Worm (Caenorhabditis elegans) whole organism, L1 larva: ENCODE results near the gene F11A5.17.

ENCODE experiments used
- C34B4.2 ChIP-seq: sonication (generic microtip); optimal IDR thresholded peaks from 2 replicates; lab custom pipeline; 2017; ENCODE audit warnings: mild to moderate bottlenecking, missing genetic modification characterization, missing compliant biosample characterization
- Y116A8C.19 ChIP-seq: sonication (generic microtip); optimal IDR thresholded peaks from 2 replicates; lab custom pipeline; 2016; ENCODE audit warnings: missing compliant biosample characterization, missing genetic modification characterization, borderline replicate concordance
- aha-1 ChIP-seq: fragments of 150-350 bp; optimal IDR thresholded peaks from 2 replicates; lab custom pipeline; 2014; ENCODE audit warnings: missing biosample characterization, missing genetic modification characterization
- aly-2 ChIP-seq: fragments of 150-350 bp; optimal IDR thresholded peaks from 2 replicates; lab custom pipeline; 2014; ENCODE audit warnings: missing biosample characterization, missing genetic modification characterization
- blmp-1 ChIP-seq: fragments of 150-350 bp; optimal IDR thresholded peaks from 2 replicates; lab custom pipeline; 2014; ENCODE audit warnings: missing biosample characterization, missing genetic modification characterization
- ceh-82 ChIP-seq, 3 experiments: fragments of 150-350 bp in 1 of 3; sonication (generic microtip) in 2 of 3; optimal IDR thresholded peaks; 2 replicates each; lab custom pipeline; 2014 to 2017; ENCODE audit warnings: missing biosample characterization in 3 of 3, missing genetic modification characterization in 3 of 3
- egl-13 ChIP-seq: sonication (generic microtip); optimal IDR thresholded peaks from 2 replicates; lab custom pipeline; 2016; ENCODE audit warnings: missing genotype, missing genetic modification reagents, missing genetic modification characterization, missing compliant biosample characterization
- elt-3 ChIP-seq, 6 experiments: fragments of 150-350 bp in 1 of 6; sonication (generic microtip); optimal IDR thresholded peaks; 2 replicates each; lab custom pipeline; 2017 to 2018; ENCODE audit warnings: missing biosample characterization in 6 of 6, missing genetic modification characterization in 6 of 6, inconsistent platforms in 1 of 6
- fkh-10 ChIP-seq: sonication (generic microtip); optimal IDR thresholded peaks from 2 replicates; lab custom pipeline; 2017; ENCODE audit warnings: missing biosample characterization, missing genetic modification reagents, missing genetic modification characterization
- fkh-4 ChIP-seq: sonication (generic microtip); optimal IDR thresholded peaks from 2 replicates; lab custom pipeline; 2016; ENCODE audit warnings: missing compliant biosample characterization, missing genetic modification characterization, borderline replicate concordance
- jun-1 ChIP-seq: fragments of 150-350 bp; optimal IDR thresholded peaks from 2 replicates; lab custom pipeline; 2014; ENCODE audit warnings: missing biosample characterization, missing genetic modification reagents, missing genetic modification characterization
- lin-14 ChIP-seq: fragments of 200-800 bp; sonication (Bioruptor generic); optimal IDR thresholded peaks from 2 replicates; lab custom pipeline; 2018; ENCODE audit warnings: mild to moderate bottlenecking, missing genetic modification characterization, moderate library complexity, missing compliant biosample characterization
- lin-39 ChIP-seq: fragments of 150-350 bp; optimal IDR thresholded peaks from 2 replicates; lab custom pipeline; 2014; ENCODE audit warnings: missing biosample characterization, missing genetic modification reagents, missing genetic modification characterization
- lsy-2 ChIP-seq, 2 experiments: fragments of 150-350 bp; optimal IDR thresholded peaks; 2 replicates each; lab custom pipeline; 2014; ENCODE audit warnings: missing biosample characterization in 2 of 2, missing genetic modification characterization in 2 of 2
- mab-9 ChIP-seq: fragments of 200-800 bp; sonication (Bioruptor generic); IDR thresholded peaks from 2 replicates; pipeline ENCODE4 v1.3.6; 2022; ENCODE audit warnings: missing genetic modification reagents, missing genetic modification characterization, missing compliant biosample characterization
- mdl-1 ChIP-seq, 2 experiments: fragments of 150-350 bp; optimal IDR thresholded peaks; 2 replicates each; lab custom pipeline; 2014 to 2017; ENCODE audit warnings: missing biosample characterization in 2 of 2, missing genetic modification characterization in 2 of 2, inconsistent platforms in 1 of 2
- nhr-11 ChIP-seq: fragments of 150-350 bp; optimal IDR thresholded peaks from 2 replicates; lab custom pipeline; 2014; ENCODE audit warnings: missing biosample characterization, missing genetic modification characterization
- nhr-12 ChIP-seq: sonication (generic microtip); optimal IDR thresholded peaks from 2 replicates; lab custom pipeline; 2017; ENCODE audit warnings: missing biosample characterization, missing genetic modification characterization
- nhr-19 ChIP-seq: fragments of 200-800 bp; sonication (Bioruptor generic); conservative IDR thresholded peaks from 2 replicates; pipeline ENCODE4 v1.3.6; 2022; ENCODE audit warnings: missing genetic modification characterization, missing compliant biosample characterization
- nhr-20 ChIP-seq: sonication (generic microtip); optimal IDR thresholded peaks from 2 replicates; lab custom pipeline; 2016; ENCODE audit warnings: mild to moderate bottlenecking, missing genetic modification characterization, missing compliant biosample characterization
- nhr-28 ChIP-seq: fragments of 150-350 bp; optimal IDR thresholded peaks from 2 replicates; lab custom pipeline; 2014; ENCODE audit warnings: missing biosample characterization, missing genetic modification characterization
- nhr-76 ChIP-seq: sonication (generic microtip); optimal IDR thresholded peaks from 2 replicates; lab custom pipeline; 2017; ENCODE audit warnings: missing biosample characterization, missing genetic modification characterization
- nhr-77 ChIP-seq: fragments of 150-350 bp; optimal IDR thresholded peaks from 2 replicates; lab custom pipeline; 2014; ENCODE audit warnings: missing biosample characterization, missing genetic modification characterization
- nhr-85 ChIP-seq: sonication (generic microtip); peaks from one replicate; lab custom pipeline; 2016; ENCODE audit warnings: missing genetic modification characterization, inconsistent platforms, missing compliant biosample characterization
- nhr-90 ChIP-seq: sonication (generic microtip); optimal IDR thresholded peaks from 2 replicates; lab custom pipeline; 2016; ENCODE audit warnings: mild to moderate bottlenecking, missing genetic modification characterization, missing compliant biosample characterization; ENCODE audit not compliant: poor library complexity
- pag-3 ChIP-seq: sonication (generic microtip); optimal IDR thresholded peaks from 2 replicates; lab custom pipeline; 2017; ENCODE audit warnings: missing genetic modification characterization, mild to moderate bottlenecking, missing compliant biosample characterization, antibody characterized with exemption, borderline replicate concordance; ENCODE audit not compliant: insufficient read depth
- pqm-1 ChIP-seq: sonication (generic microtip); optimal IDR thresholded peaks from 3 replicates; lab custom pipeline; 2017; ENCODE audit warnings: missing biosample characterization, missing genetic modification characterization
- rnt-1 ChIP-seq: sonication (generic microtip); optimal IDR thresholded peaks from 2 replicates; lab custom pipeline; 2016; ENCODE audit warnings: mild to moderate bottlenecking, missing genetic modification characterization, moderate library complexity, missing compliant biosample characterization
- snpc-4 ChIP-seq: fragments of 150-350 bp; optimal IDR thresholded peaks from 2 replicates; lab custom pipeline; 2014; ENCODE audit warnings: missing biosample characterization, missing genetic modification characterization
- sptf-1 ChIP-seq: fragments of 150-350 bp; optimal IDR thresholded peaks from 2 replicates; lab custom pipeline; 2014; ENCODE audit warnings: missing biosample characterization, missing genetic modification characterization
- swsn-7 ChIP-seq: sonication (generic microtip); optimal IDR thresholded peaks from 2 replicates; lab custom pipeline; 2016; ENCODE audit warnings: missing genetic modification characterization, missing compliant biosample characterization
- tlp-1 ChIP-seq: fragments of 150-350 bp; optimal IDR thresholded peaks from 2 replicates; lab custom pipeline; 2014; ENCODE audit warnings: missing biosample characterization, missing genetic modification characterization
- unc-130 ChIP-seq: fragments of 150-350 bp; optimal IDR thresholded peaks from 2 replicates; lab custom pipeline; 2017; ENCODE audit warnings: missing biosample characterization, missing genetic modification characterization, inconsistent platforms
- unc-86 ChIP-seq: sonication (generic microtip); optimal IDR thresholded peaks from 2 replicates; lab custom pipeline; 2016; ENCODE audit warnings: missing genetic modification characterization, missing compliant biosample characterization
- unc-98 ChIP-seq: fragments of 200-800 bp; sonication (Bioruptor generic); IDR thresholded peaks from 2 replicates; pipeline ENCODE4 v1.3.6; 2022; ENCODE audit warnings: missing genetic modification characterization, missing compliant biosample characterization
- vab-15 ChIP-seq: sonication (generic microtip); optimal IDR thresholded peaks from 2 replicates; lab custom pipeline; 2017; ENCODE audit warnings: missing genotype, mild to moderate bottlenecking, missing genetic modification characterization, missing compliant biosample characterization
- xbp-1 ChIP-seq: sonication (generic microtip); optimal IDR thresholded peaks from 2 replicates; lab custom pipeline; 2016; ENCODE audit warnings: missing genetic modification characterization, missing compliant biosample characterization
- ztf-4 ChIP-seq: fragments of 150-350 bp; optimal IDR thresholded peaks from 2 replicates; lab custom pipeline; 2014; ENCODE audit warnings: missing biosample characterization, missing genetic modification characterization

Gene F11A5.17

ce11 chrV:16204888-16205287, 3.1 kb downstream of the F11A5.17 start, which contains the start of gene irld-26:
Gene irld-26, plus strand, starts transcription at chrV:16205188.
- TF ChIP-seq nhr-90 (tag; lab: Kevin White, UChicago) (no peak), egl-13 (tag; lab: Kevin White, UChicago) (no peak), snpc-4 (tag; lab: Kevin White, UChicago) (no peak), aha-1 (tag; lab: Kevin White, UChicago) (no peak), mab-9 (no peak), nhr-28 (no peak), fkh-4 (tag; lab: Kevin White, UChicago) (no peak), lin-14 (GFP tag; lab: Kevin White, UChicago) (no peak), nhr-20 (tag; lab: Kevin White, UChicago) (no peak), C34B4.2 (no peak), fkh-10 (GFP tag; lab: Kevin White, UChicago) (no peak)

ce11 chrV:16209837-16210236, 8.0 kb downstream of the F11A5.17 start, which contains the start of gene oac-15:
Gene oac-15, minus strand, starts transcription at chrV:16209937.
- TF ChIP-seq lin-39 (tag; lab: Kevin White, UChicago) (no peak), vab-15 (tag; lab: Kevin White, UChicago) (no peak), pqm-1 (tag; lab: Kevin White, UChicago) (no peak), aly-2 (tag; lab: Kevin White, UChicago) (no peak), tlp-1 (no peak), nhr-11 (tag; lab: Kevin White, UChicago) (no peak), Y116A8C.19 (tag; lab: Kevin White, UChicago) (no peak), unc-130 (tag; lab: Kevin White, UChicago) (no peak), nhr-76 (no peak), pag-3 (tag; lab: Kevin White, UChicago) (no peak), jun-1 (tag; lab: Kevin White, UChicago) (no peak), nhr-12 (tag; lab: Kevin White, UChicago) (no peak), swsn-7 (tag; lab: Kevin White, UChicago) (no peak), ztf-4 (tag; lab: Kevin White, UChicago) (no peak), mdl-1 (tag; optimal IDR thresholded peaks at IDR 0.05; lab: Kevin White, UChicago) (no peak)

ce11 chrV:16210257-16211002, 8.6 kb downstream of the F11A5.17 start, which contains the start of gene F11A5.16:
Gene F11A5.16, plus strand, starts transcription at chrV:16210952.
- TF ChIP-seq ceh-82 (tag; optimal IDR thresholded peaks at IDR 0.05; lab: Kevin White, UChicago) (no peak), sptf-1 (no peak), nhr-90 (tag; lab: Kevin White, UChicago) (no peak), unc-98 (no peak), rnt-1 (no peak), egl-13 (tag; lab: Kevin White, UChicago) (no peak), lin-39 (tag; lab: Kevin White, UChicago) (no peak), nhr-77 (tag; lab: Kevin White, UChicago) (no peak), ztf-4 (tag; lab: Kevin White, UChicago) (no peak), xbp-1 (tag; lab: Kevin White, UChicago) (no peak), blmp-1 (no peak), nhr-19 (GFP tag; lab: Robert Waterston, UW) (no peak)

- TF ChIP-seq lsy-2 (tag; optimal IDR thresholded peaks at IDR 0.05; lab: Kevin White, UChicago) (no peak), blmp-1 (peak; percentile 54), elt-3 (tag; optimal IDR thresholded peaks at IDR 0.05; lab: Kevin White, UChicago) (peak in 4 of 6 experiments; percentile 30 to 88 (median 60)), nhr-85 (tag; lab: Kevin White, UChicago) (peak; percentile 46), unc-86 (tag; lab: Kevin White, UChicago) (no peak)
- TF ChIP-seq, all 84 proteins: peak for 3
These were observed 9.9 kb downstream of the F11A5.17 start for ce11 chrV:16211713-16212112.
